Worm (Caenorhabditis elegans) whole organism, L4 larva: Measurements from ENCODE around the gene K01A11.3.

Source experiments
- D1046.2 ChIP-seq: fragments of 200-800 bp; sonication (Bioruptor generic); IDR thresholded peaks from 2 replicates; pipeline ENCODE4 v1.3.6; 2022; ENCODE audit warnings: missing genetic modification characterization, missing compliant biosample characterization
- F10B5.3 ChIP-seq: sonication (generic microtip); optimal IDR thresholded peaks from 2 replicates; lab custom pipeline; 2016; ENCODE audit warnings: mild to moderate bottlenecking, missing genetic modification characterization, missing compliant biosample characterization
- F37D6.2 ChIP-seq: sonication (generic microtip); optimal IDR thresholded peaks from 2 replicates; lab custom pipeline; 2016; ENCODE audit warnings: mild to moderate bottlenecking, missing genetic modification characterization, missing compliant biosample characterization
- R02D3.7 ChIP-seq: fragments of 150-350 bp; sonication (generic microtip); optimal IDR thresholded peaks from 3 replicates; lab custom pipeline; 2014; ENCODE audit warnings: missing biosample characterization, missing genetic modification characterization
- Y48G9A.11 ChIP-seq: fragments of 200-800 bp; sonication (Bioruptor generic); IDR thresholded peaks from 2 replicates; pipeline ENCODE4 v1.3.6; 2022; ENCODE audit warnings: missing genetic modification reagents, missing genetic modification characterization, missing compliant biosample characterization
- Y75B8A.6 ChIP-seq: fragments of 200-800 bp; sonication (Bioruptor generic); IDR thresholded peaks from 2 replicates; pipeline ENCODE4 v1.3.6; 2022; ENCODE audit warnings: missing genetic modification reagents, missing genetic modification characterization, missing compliant biosample characterization
- arid-1 ChIP-seq: fragments of 200-800 bp; sonication (Bioruptor generic); conservative IDR thresholded peaks from 2 replicates; pipeline ENCODE4 v1.3.6; 2022; ENCODE audit warnings: missing genetic modification reagents, missing genetic modification characterization, missing compliant biosample characterization
- attf-4 ChIP-seq: sonication (generic microtip); optimal IDR thresholded peaks from 3 replicates; lab custom pipeline; 2017; ENCODE audit warnings: missing biosample characterization, missing genetic modification characterization
- ceh-20 ChIP-seq: fragments of 200-800 bp; sonication (Bioruptor generic); IDR thresholded peaks from 2 replicates; pipeline ENCODE4 v1.3.6; 2022; ENCODE audit warnings: missing genetic modification reagents, missing genetic modification characterization, missing compliant biosample characterization
- ceh-32 ChIP-seq: sonication (generic microtip); optimal IDR thresholded peaks from 2 replicates; lab custom pipeline; 2016; ENCODE audit warnings: mild to moderate bottlenecking, missing genetic modification characterization, missing compliant biosample characterization; ENCODE audit not compliant: poor library complexity
- ceh-44 ChIP-seq: fragments of 200-800 bp; sonication (Bioruptor generic); IDR thresholded peaks from 2 replicates; pipeline ENCODE4 v1.3.6; 2022; ENCODE audit warnings: missing genetic modification reagents, missing genetic modification characterization, missing compliant biosample characterization
- ces-1 ChIP-seq: fragments of 150-350 bp; sonication (generic microtip); optimal IDR thresholded peaks from 4 replicates; lab custom pipeline; 2014; ENCODE audit warnings: missing biosample characterization, missing genetic modification reagents, missing genetic modification characterization
- daf-16 ChIP-seq, 3 experiments: sonication (generic microtip); optimal IDR thresholded peaks; 2 replicates each; lab custom pipeline; 2016 to 2017; ENCODE audit warnings: missing genetic modification characterization in 3 of 3, missing genetic modification reagents in 3 of 3, mild to moderate bottlenecking in 2 of 3, missing compliant biosample characterization in 2 of 3, missing biosample characterization in 1 of 3, moderate library complexity in 1 of 3
- daf-19 ChIP-seq: fragments of 200-800 bp; sonication (Bioruptor generic); conservative IDR thresholded peaks from 2 replicates; pipeline ENCODE4 v1.3.6; 2022; ENCODE audit warnings: missing genetic modification characterization, missing compliant biosample characterization
- dmd-6 ChIP-seq: fragments of 200-800 bp; sonication (Bioruptor generic); IDR thresholded peaks from 2 replicates; pipeline ENCODE4 v1.3.6; 2022; ENCODE audit warnings: missing genetic modification reagents, missing genetic modification characterization, missing compliant biosample characterization
- dmd-8 ChIP-seq: fragments of 200-800 bp; sonication (Bioruptor generic); IDR thresholded peaks from 2 replicates; pipeline ENCODE4 v1.3.6; 2022; ENCODE audit warnings: missing genetic modification characterization, missing compliant biosample characterization
- dmd-9 ChIP-seq: fragments of 200-800 bp; sonication (Bioruptor generic); IDR thresholded peaks from 2 replicates; pipeline ENCODE4 v1.3.6; 2022; ENCODE audit warnings: missing genetic modification reagents, missing genetic modification characterization, missing compliant biosample characterization
- dpl-1 ChIP-seq: fragments of 150-350 bp; optimal IDR thresholded peaks from 2 replicates; lab custom pipeline; 2014; ENCODE audit warnings: missing biosample characterization, missing genetic modification reagents, missing genetic modification characterization
- duxl-1 ChIP-seq: sonication (generic microtip); optimal IDR thresholded peaks from 2 replicates; lab custom pipeline; 2016; ENCODE audit warnings: mild to moderate bottlenecking, missing genetic modification characterization, moderate library complexity, missing compliant biosample characterization; ENCODE audit not compliant: poor library complexity
- dve-1 ChIP-seq: sonication (generic microtip); optimal IDR thresholded peaks from 2 replicates; lab custom pipeline; 2017; ENCODE audit warnings: antibody characterized with exemption, mild to moderate bottlenecking, missing genetic modification characterization, missing compliant biosample characterization; ENCODE audit not compliant: insufficient read depth
- egl-43 ChIP-seq: fragments of 200-800 bp; sonication (Bioruptor generic); IDR thresholded peaks from 2 replicates; pipeline ENCODE4 v1.3.6; 2022; ENCODE audit warnings: missing genetic modification reagents, missing genetic modification characterization, missing compliant biosample characterization
- fkh-10 ChIP-seq: fragments of 150-350 bp; optimal IDR thresholded peaks from 2 replicates; lab custom pipeline; 2014; ENCODE audit warnings: missing biosample characterization, missing genetic modification reagents, missing genetic modification characterization
- hif-1 ChIP-seq, 2 experiments: sonication (generic microtip); optimal IDR thresholded peaks; 2 replicates each; lab custom pipeline; 2016 to 2017; ENCODE audit warnings: missing compliant biosample characterization in 2 of 2, missing genetic modification characterization in 2 of 2, missing genetic modification reagents in 2 of 2, missing genotype in 2 of 2, mild to moderate bottlenecking in 1 of 2
- jun-1 ChIP-seq: fragments of 150-350 bp; optimal IDR thresholded peaks from 2 replicates; lab custom pipeline; 2014; ENCODE audit warnings: missing biosample characterization, missing genetic modification reagents, missing genetic modification characterization
- lin-15B ChIP-seq: fragments of 150-350 bp; sonication (generic microtip); optimal IDR thresholded peaks from 3 replicates; lab custom pipeline; 2014; ENCODE audit warnings: missing biosample characterization, missing genetic modification characterization
- lin-29 ChIP-seq: fragments of 200-800 bp; sonication (Bioruptor generic); IDR thresholded peaks from 2 replicates; pipeline ENCODE4 v1.3.6; 2022; ENCODE audit warnings: missing genetic modification reagents, missing genetic modification characterization, missing compliant biosample characterization
- lir-3 ChIP-seq: sonication (generic microtip); optimal IDR thresholded peaks from 2 replicates; lab custom pipeline; 2016; ENCODE audit warnings: mild to moderate bottlenecking, missing genetic modification characterization, missing compliant biosample characterization
- mdl-1 ChIP-seq, 2 experiments: fragments of 150-350 bp in 1 of 2; sonication (generic microtip) in 1 of 2; optimal IDR thresholded peaks; 2 replicates each; lab custom pipeline; 2014 to 2017; ENCODE audit warnings: missing biosample characterization in 2 of 2, missing genetic modification characterization in 2 of 2
- mep-1 ChIP-seq: fragments of 150-350 bp; sonication (generic microtip); optimal IDR thresholded peaks from 3 replicates; lab custom pipeline; 2014; ENCODE audit warnings: missing biosample characterization, missing genetic modification characterization
- mxl-2 ChIP-seq: fragments of 200-800 bp; sonication (Bioruptor generic); conservative IDR thresholded peaks from 2 replicates; pipeline ENCODE4 v1.3.6; 2022; ENCODE audit warnings: missing genetic modification reagents, missing genetic modification characterization, missing compliant biosample characterization
- mxl-3 ChIP-seq: fragments of 200-800 bp; sonication (Bioruptor generic); optimal IDR thresholded peaks from 2 replicates; lab custom pipeline; 2018; ENCODE audit warnings: mild to moderate bottlenecking, missing genetic modification characterization, missing compliant biosample characterization
- nhr-10 ChIP-seq: fragments of 150-350 bp; optimal IDR thresholded peaks from 2 replicates; lab custom pipeline; 2014; ENCODE audit warnings: missing biosample characterization, missing genetic modification characterization
- nhr-102 ChIP-seq: sonication (generic microtip); optimal IDR thresholded peaks from 2 replicates; lab custom pipeline; 2016; ENCODE audit warnings: mild to moderate bottlenecking, missing genetic modification characterization, moderate library complexity, missing compliant biosample characterization
- nhr-11 ChIP-seq: fragments of 150-350 bp; optimal IDR thresholded peaks from 2 replicates; lab custom pipeline; 2014; ENCODE audit warnings: missing biosample characterization, missing genetic modification characterization
- nhr-237 ChIP-seq: sonication (generic microtip); optimal IDR thresholded peaks from 2 replicates; lab custom pipeline; 2017; ENCODE audit warnings: missing biosample characterization, missing genetic modification characterization
- nhr-28 ChIP-seq: fragments of 150-350 bp; optimal IDR thresholded peaks from 2 replicates; lab custom pipeline; 2014; ENCODE audit warnings: missing biosample characterization, missing genetic modification characterization
- nhr-41 ChIP-seq: fragments of 200-800 bp; sonication (Bioruptor generic); IDR thresholded peaks from 2 replicates; pipeline ENCODE4 v1.3.6; 2022; ENCODE audit warnings: missing genetic modification reagents, missing genetic modification characterization, missing compliant biosample characterization
- nhr-42 ChIP-seq: fragments of 200-800 bp; sonication (Bioruptor generic); IDR thresholded peaks from 2 replicates; pipeline ENCODE4 v1.3.6; 2022; ENCODE audit warnings: missing genetic modification characterization, missing compliant biosample characterization
- nhr-6 ChIP-seq: fragments of 150-350 bp; optimal IDR thresholded peaks from 2 replicates; lab custom pipeline; 2014; ENCODE audit warnings: missing biosample characterization, missing genetic modification characterization
- pha-4 ChIP-seq, 2 experiments: fragments of 150-350 bp in 1 of 2; fragments of 200-800 bp in 1 of 2; sonication (Bioruptor generic) in 1 of 2; IDR thresholded peaks in 1 of 2; optimal IDR thresholded peaks in 1 of 2; 2 replicates each; pipeline versions ENCODE4 v1.3.6 to Lab custom; 2014 to 2022; ENCODE audit warnings: missing genetic modification characterization in 2 of 2, missing genetic modification reagents in 2 of 2, missing biosample characterization in 1 of 2, missing compliant biosample characterization in 1 of 2
- pqm-1 ChIP-seq: sonication (generic microtip); optimal IDR thresholded peaks from 2 replicates; lab custom pipeline; 2017; ENCODE audit warnings: missing biosample characterization, missing genetic modification characterization
- rbr-2 ChIP-seq: sonication (generic microtip); optimal IDR thresholded peaks from 2 replicates; lab custom pipeline; 2016; ENCODE audit warnings: missing genotype, missing genetic modification characterization, missing compliant biosample characterization
- snpc-1.2 ChIP-seq: fragments of 200-800 bp; sonication (Bioruptor generic); IDR thresholded peaks from 2 replicates; pipeline ENCODE4 v1.3.6; 2022; ENCODE audit warnings: missing genetic modification reagents, missing genetic modification characterization, missing compliant biosample characterization
- spr-1 ChIP-seq: sonication (generic microtip); optimal IDR thresholded peaks from 2 replicates; lab custom pipeline; 2016; ENCODE audit warnings: mild to moderate bottlenecking, missing genetic modification characterization, missing compliant biosample characterization
- spr-3 ChIP-seq: fragments of 200-800 bp; sonication (Bioruptor generic); optimal IDR thresholded peaks from 2 replicates; lab custom pipeline; 2018; ENCODE audit warnings: mild to moderate bottlenecking, missing genetic modification characterization, missing compliant biosample characterization
- tag-97 ChIP-seq: fragments of 200-800 bp; sonication (Bioruptor generic); IDR thresholded peaks from 2 replicates; pipeline ENCODE4 v1.3.6; 2022; ENCODE audit warnings: missing genetic modification characterization, missing compliant biosample characterization
- vab-7 ChIP-seq: fragments of 200-800 bp; sonication (Bioruptor generic); IDR thresholded peaks from 2 replicates; pipeline ENCODE4 v1.3.6; 2022; ENCODE audit warnings: missing genetic modification reagents, missing genetic modification characterization, missing compliant biosample characterization
- zfp-3 ChIP-seq: fragments of 200-800 bp; sonication (Bioruptor generic); conservative IDR thresholded peaks from 2 replicates; pipeline ENCODE4 v1.3.6; 2022; ENCODE audit warnings: missing genetic modification reagents, missing genetic modification characterization, missing compliant biosample characterization
- zip-2 ChIP-seq: fragments of 150-350 bp; optimal IDR thresholded peaks from 2 replicates; lab custom pipeline; 2014; ENCODE audit warnings: missing biosample characterization, missing genetic modification characterization
- ztf-11 ChIP-seq: fragments of 150-350 bp; optimal IDR thresholded peaks from 2 replicates; lab custom pipeline; 2014; ENCODE audit warnings: missing biosample characterization, missing genetic modification characterization
- ztf-7 ChIP-seq: fragments of 150-350 bp; optimal IDR thresholded peaks from 2 replicates; lab custom pipeline; 2014; ENCODE audit warnings: missing biosample characterization, missing genetic modification characterization

K01A11.3 gene

ce11 chrIII:3426741-3427140 is 25.7 kb downstream of the K01A11.3 start (continued):
- no peak for TF ChIP-seq Y48G9A.11
- TF ChIP-seq nhr-102, result no peak
- no peak for TF ChIP-seq lin-29 (GFP tag; lab: Robert Waterston, UW)
- no peak for TF ChIP-seq ztf-11
- no peak for TF ChIP-seq ceh-44 (GFP tag; lab: Robert Waterston, UW)
- no peak for TF ChIP-seq ces-1 (GFP tag; lab: Kevin White, UChicago)
- TF ChIP-seq mxl-2 (GFP tag; lab: Robert Waterston, UW), result no peak
- TF ChIP-seq F37D6.2 (tag; lab: Kevin White, UChicago), result no peak
- TF ChIP-seq daf-16 (GFP tag; optimal IDR thresholded peaks at IDR 0.05; lab: Kevin White, UChicago), result no peak
- no peak for TF ChIP-seq daf-16 (tag; optimal IDR thresholded peaks at IDR 0.05; lab: Kevin White, UChicago)
- TF ChIP-seq mep-1 (tag; lab: Kevin White, UChicago), result no peak
- TF ChIP-seq dmd-8 (GFP tag; lab: Robert Waterston, UW), result peak; percentile 63; the same call in 1 of the 2 replicates
- TF ChIP-seq lir-3 (tag; lab: Kevin White, UChicago), result no peak
- no peak for TF ChIP-seq hif-1 (tag; optimal IDR thresholded peaks at IDR 0.05; lab: Kevin White, UChicago)
- TF ChIP-seq nhr-11 (tag; lab: Kevin White, UChicago), result no peak
- no peak for TF ChIP-seq mdl-1 (tag; optimal IDR thresholded peaks at IDR 0.05; lab: Kevin White, UChicago)
- TF ChIP-seq F10B5.3 (tag; lab: Kevin White, UChicago), result no peak
- no peak for TF ChIP-seq D1046.2
- peak; percentile 54; the same call in 1 of the 2 replicates for TF ChIP-seq zfp-3 (GFP tag; lab: Robert Waterston, UW)
- no peak for TF ChIP-seq dve-1 (tag; lab: Kevin White, UChicago)
- TF ChIP-seq nhr-28, result no peak
- TF ChIP-seq arid-1, result peak; percentile 83
- TF ChIP-seq ceh-32, result no peak
- no peak for TF ChIP-seq daf-19 (GFP tag; lab: Robert Waterston, UW)
- TF ChIP-seq pqm-1 (tag; lab: Kevin White, UChicago), result no peak
- peak; percentile 83 for TF ChIP-seq egl-43
- no peak for TF ChIP-seq zip-2 (tag; lab: Kevin White, UChicago)
- TF ChIP-seq pha-4 (GFP tag; IDR thresholded peaks at IDR 0.05; lab: Robert Waterston, UW), result peak; percentile 50; the same call in 1 of the 2 replicates
- no peak for TF ChIP-seq pha-4 (tag; optimal IDR thresholded peaks at IDR 0.05; lab: Kevin White, UChicago)
- TF ChIP-seq jun-1 (tag; lab: Kevin White, UChicago), result no peak
- no peak for TF ChIP-seq spr-3
- TF ChIP-seq nhr-41 (GFP tag; lab: Robert Waterston, UW), result no peak
- TF ChIP-seq lin-15B (tag; lab: Kevin White, UChicago), result no peak
- TF ChIP-seq mxl-3, result no peak
- peak; percentile 36 for TF ChIP-seq dmd-6 (GFP tag; lab: Robert Waterston, UW)
- no peak for TF ChIP-seq nhr-10 (tag; lab: Kevin White, UChicago)
- TF ChIP-seq spr-1 (tag; lab: Kevin White, UChicago), result no peak
- peak; percentile 37 for TF ChIP-seq duxl-1 (tag; lab: Kevin White, UChicago)
- TF ChIP-seq snpc-1.2, result no peak
- no peak for TF ChIP-seq tag-97 (GFP tag; lab: Robert Waterston, UW)
- no peak for TF ChIP-seq nhr-6 (tag; lab: Kevin White, UChicago)
- TF ChIP-seq dpl-1 (GFP tag; lab: Kevin White, UChicago), result no peak
- peak; percentile 51; the same call in 1 of the 2 replicates for TF ChIP-seq vab-7 (GFP tag; lab: Robert Waterston, UW)
- TF ChIP-seq ztf-7 (tag; lab: Kevin White, UChicago), result no peak
- TF ChIP-seq attf-4 (tag; lab: Kevin White, UChicago), result no peak
- TF ChIP-seq R02D3.7 (tag; lab: Kevin White, UChicago), result no peak
- TF ChIP-seq ceh-20 (GFP tag; lab: Robert Waterston, UW), result 0 out of 2 replicates have a peak, but pooled peaks have one; percentile 15
- no peak for TF ChIP-seq fkh-10 (GFP tag; lab: Kevin White, UChicago)
- TF ChIP-seq Y75B8A.6 (GFP tag; lab: Robert Waterston, UW), result no peak
- no peak for TF ChIP-seq dmd-9 (GFP tag; lab: Robert Waterston, UW)
- TF ChIP-seq nhr-42 (GFP tag; lab: Robert Waterston, UW), result no peak
- no peak for TF ChIP-seq rbr-2 (tag; lab: Kevin White, UChicago)
- TF ChIP-seq nhr-237 (tag; lab: Kevin White, UChicago), result no peak
